Fruit fly (Drosophila melanogaster): Measurements from ENCODE around the gene jub.
A peak's percentile ranks its signal among the peaks of the same experiment; 100 is the strongest.

DNA sequence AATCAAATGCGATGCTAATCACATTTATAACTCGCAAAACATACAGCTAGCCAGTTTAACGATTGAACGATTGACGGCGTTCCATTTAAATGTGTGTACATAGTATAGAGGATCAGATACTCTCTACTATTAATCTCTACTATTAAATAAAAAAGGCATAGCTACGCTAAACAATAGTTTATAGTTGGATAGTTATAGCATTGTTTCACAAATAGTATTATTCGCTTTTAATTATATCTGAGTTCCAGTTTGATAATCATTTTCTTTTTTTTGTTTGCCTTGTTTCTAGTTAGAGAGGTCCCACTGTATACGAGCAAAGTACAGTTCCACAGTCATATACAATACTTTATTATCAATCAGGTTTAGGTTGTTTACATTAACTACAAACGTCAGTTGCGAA lies 50.4 kb downstream of the jub start:
- TF ChIP-seq EcR (GFP tag; optimal IDR thresholded peaks at IDR 0.05) (no peak), CG34367 (tag; optimal IDR thresholded peaks at IDR 0.05) (no peak), fd96Ca (GFP tag; IDR thresholded peaks at IDR 0.05) (no peak), CG10348 (GFP tag; IDR thresholded peaks at IDR 0.05) (no peak), CG12605 (GFP tag; IDR thresholded peaks at IDR 0.05) (0 out of 2 replicates have a peak, but pooled peaks have one; percentile 41), CG8159 (tag; optimal IDR thresholded peaks at IDR 0.05) (no peak), CG15710 (tag; optimal IDR thresholded peaks at IDR 0.05) (no peak)
